Fruit fly (Drosophila melanogaster): ENCODE measurements around the gene CG2150.
A peak's percentile ranks its signal among the peaks of the same experiment; 100 is the strongest.

Gene CG2150

dm6 chr3R:31793664-31794417 lies 29.3 kb upstream of the CG2150 start, which contains the start of the genes Mccc1 and Acf (continued):
- TF ChIP-seq Trl (optimal IDR thresholded peaks at IDR 0.05) (no peak), Trl (GFP tag; optimal IDR thresholded peaks at IDR 0.05) (peak; percentile 42), Rfx (GFP tag; IDR thresholded peaks at IDR 0.05) (peak; percentile 60), nmo (GFP tag; optimal IDR thresholded peaks at IDR 0.05) (peak; percentile 36), CG12659 (GFP tag; optimal IDR thresholded peaks at IDR 0.05) (peak; percentile 37), CG11247 (GFP tag; IDR thresholded peaks at IDR 0.05) (0 out of 2 replicates have a peak, but pooled peaks have one; percentile 30), CG1603 (tag; optimal IDR thresholded peaks at IDR 0.05) (peak; percentile 52), disco-r (GFP tag; optimal IDR thresholded peaks at IDR 0.05) (no peak), D19B (GFP tag; optimal IDR thresholded peaks at IDR 0.05) (no peak), otp (GFP tag; IDR thresholded peaks at IDR 0.05) (no peak), hkb (optimal IDR thresholded peaks at IDR 0.05) (peak; percentile 13), hkb (GFP tag; IDR thresholded peaks at IDR 0.05) (peak; percentile 45; the same call in 1 of the 2 replicates), tgo (GFP tag; IDR thresholded peaks at IDR 0.05) (peak; percentile 46; the same call in 1 of the 3 replicates), HHEX (GFP tag; optimal IDR thresholded peaks at IDR 0.05) (no peak), vnd (GFP tag; IDR thresholded peaks at IDR 0.05; ENCODE audit: partially characterized antibody) (peak; percentile 51), CG14441 (GFP tag; IDR thresholded peaks at IDR 0.05) (peak; percentile 33; the same call in 1 of the 2 replicates), CG17829 (tag; optimal IDR thresholded peaks at IDR 0.05) (peak; percentile 59), cato (GFP tag; optimal IDR thresholded peaks at IDR 0.05; ENCODE audit: borderline replicate concordance) (no peak), Dp (GFP tag; optimal IDR thresholded peaks at IDR 0.05) (peak; percentile 33), stwl (tag; optimal IDR thresholded peaks at IDR 0.05) (peak; percentile 86), CG2712 (tag; optimal IDR thresholded peaks at IDR 0.05) (no peak), dimm (GFP tag; IDR thresholded peaks at IDR 0.05) (no peak), Rx (GFP tag; IDR thresholded peaks at IDR 0.05) (no peak), Dip3 (GFP tag; optimal IDR thresholded peaks at IDR 0.05) (peak; percentile 26), CG16815 (GFP tag; optimal IDR thresholded peaks at IDR 0.05) (no peak), CG1529 (GFP tag; optimal IDR thresholded peaks at IDR 0.05) (no peak), Drgx (GFP tag; IDR thresholded peaks at IDR 0.05) (no peak), Dref (GFP tag; IDR thresholded peaks at IDR 0.05) (peak; percentile 71), MESR4 (GFP tag; optimal IDR thresholded peaks at IDR 0.05) (peak; percentile 0), pfk (GFP tag; optimal IDR thresholded peaks at IDR 0.05) (no peak), CG3163 (GFP tag; optimal IDR thresholded peaks at IDR 0.05) (no peak), esg (GFP tag; conservative IDR thresholded peaks at IDR 0.05) (no peak; the same call in 1 of the 2 replicates), lola (GFP tag; optimal IDR thresholded peaks at IDR 0.05) (peak in 1 of 3 experiments; percentile 3), CG14965 (GFP tag; optimal IDR thresholded peaks at IDR 0.05; ENCODE audit: borderline replicate concordance) (no peak), CG4424 (GFP tag; optimal IDR thresholded peaks at IDR 0.05) (peak; percentile 24), Camta (GFP tag; optimal IDR thresholded peaks at IDR 0.05) (no peak), lmd (GFP tag; IDR thresholded peaks at IDR 0.05) (no peak), sob (GFP tag; IDR thresholded peaks at IDR 0.05) (peak; percentile 37; the same call in 1 of the 2 replicates), Bdp1 (GFP tag; optimal IDR thresholded peaks at IDR 0.05) (no peak), sr (GFP tag; IDR thresholded peaks at IDR 0.05) (no peak), CG10209 (GFP tag; optimal IDR thresholded peaks at IDR 0.05) (no peak), CG3065 (GFP tag; optimal IDR thresholded peaks at IDR 0.05) (no peak), sisA (GFP tag; IDR thresholded peaks at IDR 0.05) (peak; percentile 20; the same call in 1 of the 2 replicates), mirr (GFP tag; optimal IDR thresholded peaks at IDR 0.05) (no peak), dmrt11E (tag; optimal IDR thresholded peaks at IDR 0.05) (no peak), trem (tag; optimal IDR thresholded peaks at IDR 0.05) (peak; percentile 54), CG34224 (GFP tag; IDR thresholded peaks at IDR 0.05; ENCODE audit: partially characterized antibody) (peak; percentile 60; the same call in 1 of the 3 replicates), CG6272 (GFP tag; IDR thresholded peaks at IDR 0.05) (no peak), CG15514 (GFP tag; optimal IDR thresholded peaks at IDR 0.05) (peak; percentile 89)

Data from whole organism, embryonic.